Fruit fly (Drosophila melanogaster) whole organism, embryonic: ENCODE data around the gene TMEM216.

Experiments
- Bteb2 ChIP-seq: fragments of 200-800 bp; sonication (Bioruptor generic); optimal IDR thresholded peaks from 2 replicates; lab custom pipeline; 2016; ENCODE audit warnings: missing biosample characterization, missing genetic modification characterization
- CG14710 ChIP-seq: fragments of 200-800 bp; sonication (Bioruptor generic); optimal IDR thresholded peaks from 3 replicates; lab custom pipeline; 2019; ENCODE audit warnings: missing biosample characterization, mild to moderate bottlenecking, missing genetic modification characterization, moderate library complexity
- CG15479 ChIP-seq: fragments of 200-800 bp; sonication (Bioruptor generic); optimal IDR thresholded peaks from 3 replicates; lab custom pipeline; 2019; ENCODE audit warnings: missing biosample characterization, mild to moderate bottlenecking, missing genetic modification characterization, moderate library complexity
- CG17359 ChIP-seq: fragments of 200-800 bp; sonication (Bioruptor generic); optimal IDR thresholded peaks from 3 replicates; lab custom pipeline; 2018; ENCODE audit warnings: missing biosample characterization, mild to moderate bottlenecking, missing genetic modification characterization, moderate library complexity
- CG17802 ChIP-seq: fragments of 200-800 bp; sonication (Bioruptor generic); optimal IDR thresholded peaks from 2 replicates; lab custom pipeline; 2018; ENCODE audit warnings: missing biosample characterization, mild to moderate bottlenecking, missing genetic modification characterization, moderate library complexity
- CG2678 ChIP-seq: fragments of 200-800 bp; sonication (Bioruptor generic); optimal IDR thresholded peaks from 3 replicates; lab custom pipeline; 2019; ENCODE audit warnings: missing biosample characterization, mild to moderate bottlenecking, missing genetic modification characterization, moderate library complexity
- CG30020 ChIP-seq: fragments of 200-800 bp; optimal IDR thresholded peaks from 2 replicates; lab custom pipeline; 2019; ENCODE audit warnings: missing biosample characterization, mild to moderate bottlenecking, missing genetic modification characterization, moderate library complexity
- CG34422 ChIP-seq: fragments of 200-800 bp; sonication (Bioruptor generic); IDR thresholded peaks from 3 replicates; pipeline ENCODE4 v1.3.6; 2022; ENCODE audit warnings: missing biosample characterization, missing genetic modification characterization
- CG4404 ChIP-seq: fragments of 200-800 bp; sonication (Bioruptor generic); IDR thresholded peaks from 2 replicates; pipeline ENCODE4 v1.3.6; 2022; ENCODE audit warnings: missing biosample characterization, missing genetic modification characterization
- CG6765 ChIP-seq: fragments of 200-800 bp; sonication (Bioruptor generic); optimal IDR thresholded peaks from 3 replicates; lab custom pipeline; 2017; ENCODE audit warnings: missing biosample characterization, mild to moderate bottlenecking, missing genetic modification characterization
- CG7357 ChIP-seq: fragments of 200-800 bp; sonication (Bioruptor generic); IDR thresholded peaks from 3 replicates; pipeline ENCODE4 v1.3.6; 2022; ENCODE audit warnings: missing biosample characterization, missing genetic modification characterization
- CG8089 ChIP-seq: fragments of 200-800 bp; sonication (Bioruptor generic); optimal IDR thresholded peaks from 3 replicates; lab custom pipeline; 2016; ENCODE audit warnings: missing biosample characterization, missing genetic modification characterization
- Dfd ChIP-seq, 2 experiments: fragments of >200 bp; optimal IDR thresholded peaks; 2 replicates each; lab custom pipeline; 2017; ENCODE audit warnings: missing biosample characterization in 2 of 2, missing genetic modification characterization in 2 of 2
- Dip3 ChIP-seq: fragments of 200-800 bp; sonication (Bioruptor generic); optimal IDR thresholded peaks from 3 replicates; lab custom pipeline; 2016; ENCODE audit warnings: missing biosample characterization, missing genetic modification characterization
- Elba2 ChIP-seq: fragments of 200-800 bp; sonication (Bioruptor generic); optimal IDR thresholded peaks from 3 replicates; lab custom pipeline; 2016; ENCODE audit warnings: missing biosample characterization, missing genetic modification characterization
- HLHmδ ChIP-seq: fragments of 200-800 bp; sonication (Bioruptor generic); optimal IDR thresholded peaks from 2 replicates; lab custom pipeline; 2018; ENCODE audit warnings: missing biosample characterization, mild to moderate bottlenecking, missing genetic modification characterization, moderate library complexity
- Hr51 ChIP-seq, 2 experiments: fragments of 200-800 bp; sonication (Bioruptor generic); optimal IDR thresholded peaks; 2 replicates in 1 of 2; 3 replicates in 1 of 2; lab custom pipeline; 2016 to 2018; ENCODE audit warnings: missing biosample characterization in 2 of 2, missing genetic modification characterization in 2 of 2, mild to moderate bottlenecking in 1 of 2, moderate library complexity in 1 of 2
- Hsf ChIP-seq: fragments of 200-800 bp; sonication (Bioruptor generic); optimal IDR thresholded peaks from 3 replicates; lab custom pipeline; 2016; ENCODE audit warnings: missing biosample characterization, missing genetic modification characterization
- Jarid2 ChIP-seq: fragments of 200-800 bp; sonication (Bioruptor generic); optimal IDR thresholded peaks from 3 replicates; lab custom pipeline; 2017; ENCODE audit warnings: mild to moderate bottlenecking, missing biosample characterization, missing genetic modification reagents, missing genetic modification characterization
- Lhr ChIP-seq: fragments of 200-800 bp; sonication (Bioruptor generic); optimal IDR thresholded peaks from 3 replicates; lab custom pipeline; 2017; ENCODE audit warnings: mild to moderate bottlenecking, missing biosample characterization, missing genetic modification reagents, missing genetic modification characterization
- Med ChIP-seq: fragments of 200-800 bp; sonication (Bioruptor generic); peaks from one replicate; lab custom pipeline; 2016; ENCODE audit warnings: missing biosample characterization, missing genetic modification characterization, mild to moderate bottlenecking, inconsistent platforms, moderate library complexity
- Myb ChIP-seq: fragments of 200-800 bp; sonication (Bioruptor generic); optimal IDR thresholded peaks from 2 replicates; lab custom pipeline; 2016; ENCODE audit warnings: missing biosample characterization, missing genetic modification characterization
- NK7.1 ChIP-seq: fragments of 200-800 bp; sonication (Bioruptor generic); optimal IDR thresholded peaks from 3 replicates; lab custom pipeline; 2016; ENCODE audit warnings: missing biosample characterization, missing genetic modification characterization
- Oli ChIP-seq: fragments of 200-800 bp; sonication (Bioruptor generic); optimal IDR thresholded peaks from 2 replicates; lab custom pipeline; 2018; ENCODE audit warnings: missing biosample characterization, mild to moderate bottlenecking, missing genetic modification characterization, moderate library complexity
- Optix ChIP-seq: fragments of 200-800 bp; sonication (Bioruptor generic); IDR thresholded peaks from 3 replicates; pipeline ENCODE4 v1.3.6; 2022; ENCODE audit warnings: missing biosample characterization, missing genetic modification characterization
- Side ChIP-seq: fragments of 200-800 bp; sonication (Bioruptor generic); optimal IDR thresholded peaks from 2 replicates; lab custom pipeline; 2016; ENCODE audit warnings: missing biosample characterization, missing genetic modification characterization
- Six4 ChIP-seq: fragments of 200-800 bp; sonication (Bioruptor generic); optimal IDR thresholded peaks from 2 replicates; lab custom pipeline; 2016; ENCODE audit warnings: missing biosample characterization, missing genetic modification characterization
- Taf1 ChIP-seq: fragments of 200-800 bp; sonication (Bioruptor generic); IDR thresholded peaks from 2 replicates; pipeline ENCODE4 v1.3.6; 2022; ENCODE audit warnings: missing biosample characterization, missing genetic modification characterization
- Vsx1 ChIP-seq: fragments of 200-800 bp; sonication (Bioruptor generic); optimal IDR thresholded peaks from 2 replicates; lab custom pipeline; 2017; ENCODE audit warnings: missing biosample characterization, mild to moderate bottlenecking, missing genetic modification characterization, missing genetic modification reagents
- Xrp1 ChIP-seq: fragments of 200-800 bp; sonication (Bioruptor generic); IDR thresholded peaks from 2 replicates; pipeline ENCODE4 v1.3.6; 2022; ENCODE audit warnings: missing biosample characterization, missing genetic modification characterization
- ara ChIP-seq: fragments of 200-800 bp; sonication (Bioruptor generic); IDR thresholded peaks from 2 replicates; pipeline ENCODE4 v1.3.6; 2022; ENCODE audit warnings: missing biosample characterization, missing genetic modification characterization
- cas ChIP-seq: fragments of 200-800 bp; sonication (Bioruptor generic); IDR thresholded peaks from 2 replicates; pipeline ENCODE4 v1.3.6; 2022; ENCODE audit warnings: missing biosample characterization, missing genetic modification characterization
- crp ChIP-seq, 2 experiments: fragments of 200-800 bp; sonication (Bioruptor generic); optimal IDR thresholded peaks; 2 replicates in 1 of 2; 3 replicates in 1 of 2; lab custom pipeline; 2017; ENCODE audit warnings: missing biosample characterization in 2 of 2, missing genetic modification characterization in 2 of 2, mild to moderate bottlenecking in 1 of 2, moderate library complexity in 1 of 2
- cwo ChIP-seq: fragments of 200-800 bp; sonication (Bioruptor generic); optimal IDR thresholded peaks from 3 replicates; lab custom pipeline; 2017; ENCODE audit warnings: missing biosample characterization, missing genetic modification characterization, mild to moderate bottlenecking, moderate library complexity, missing genetic modification reagents
- danr ChIP-seq: fragments of 200-800 bp; sonication (Bioruptor generic); IDR thresholded peaks from 2 replicates; pipeline ENCODE4 v1.3.6; 2022; ENCODE audit warnings: missing biosample characterization, missing genetic modification characterization
- dm ChIP-seq: fragments of 200-800 bp; sonication (Bioruptor generic); optimal IDR thresholded peaks from 3 replicates; lab custom pipeline; 2016; ENCODE audit warnings: missing biosample characterization, missing genetic modification characterization
- dpn ChIP-seq, 2 experiments: fragments of 200-800 bp; sonication (Bioruptor generic); optimal IDR thresholded peaks; 3 replicates each; lab custom pipeline; 2016; ENCODE audit warnings: missing biosample characterization in 2 of 2, missing genetic modification characterization in 2 of 2
- fd96Cb ChIP-seq: fragments of 200-800 bp; sonication (Bioruptor generic); optimal IDR thresholded peaks from 2 replicates; lab custom pipeline; 2018; ENCODE audit warnings: missing biosample characterization, mild to moderate bottlenecking, missing genetic modification characterization, moderate library complexity
- grau ChIP-seq: fragments of 200-800 bp; optimal IDR thresholded peaks from 3 replicates; lab custom pipeline; 2019; ENCODE audit warnings: missing biosample characterization, mild to moderate bottlenecking, missing genetic modification characterization, moderate library complexity
- gsb ChIP-seq: fragments of 200-800 bp; sonication (Bioruptor generic); IDR thresholded peaks from 2 replicates; pipeline ENCODE4 v1.3.6; 2022; ENCODE audit warnings: missing biosample characterization, missing genetic modification characterization
- lmd ChIP-seq: fragments of 200-800 bp; sonication (Bioruptor generic); IDR thresholded peaks from 2 replicates; pipeline ENCODE4 v1.3.6; 2022; ENCODE audit warnings: missing biosample characterization, missing genetic modification characterization
- lov ChIP-seq, 2 experiments: fragments of 200-800 bp in 1 of 2; fragments of >200 bp in 1 of 2; sonication (Bioruptor generic) in 1 of 2; IDR thresholded peaks in 1 of 2; optimal IDR thresholded peaks in 1 of 2; 2 replicates in 1 of 2; 3 replicates in 1 of 2; pipeline versions ENCODE4 v1.3.6 to Lab custom; 2017 to 2022; ENCODE audit warnings: missing biosample characterization in 1 of 2, missing genetic modification characterization in 1 of 2
- mirr ChIP-seq: fragments of 200-800 bp; sonication (Bioruptor generic); optimal IDR thresholded peaks from 3 replicates; lab custom pipeline; 2018; ENCODE audit warnings: missing biosample characterization, mild to moderate bottlenecking, missing genetic modification characterization
- nerfin-1 ChIP-seq: fragments of 200-800 bp; sonication (Bioruptor generic); optimal IDR thresholded peaks from 3 replicates; lab custom pipeline; 2019; ENCODE audit warnings: missing biosample characterization, mild to moderate bottlenecking, missing genetic modification characterization, moderate library complexity
- org-1 ChIP-seq: fragments of 200-800 bp; sonication (Bioruptor generic); optimal IDR thresholded peaks from 2 replicates; lab custom pipeline; 2017; ENCODE audit warnings: missing biosample characterization, missing genetic modification characterization
- pfk ChIP-seq: fragments of 200-800 bp; sonication (Bioruptor generic); optimal IDR thresholded peaks from 2 replicates; lab custom pipeline; 2018; ENCODE audit warnings: missing biosample characterization, mild to moderate bottlenecking, missing genetic modification characterization, moderate library complexity
- ranshi ChIP-seq: fragments of 200-800 bp; sonication (Bioruptor generic); IDR thresholded peaks from 2 replicates; pipeline ENCODE4 v1.3.6; 2022; ENCODE audit warnings: missing biosample characterization, missing genetic modification characterization
- so ChIP-seq: fragments of 200-800 bp; sonication (Bioruptor generic); IDR thresholded peaks from 3 replicates; pipeline ENCODE4 v1.3.6; 2022; ENCODE audit warnings: missing biosample characterization, missing genetic modification characterization
- toy ChIP-seq: fragments of 200-800 bp; sonication (Bioruptor generic); IDR thresholded peaks from 2 replicates; pipeline ENCODE4 v1.3.6; 2022; ENCODE audit warnings: missing biosample characterization, missing genetic modification characterization
- wek ChIP-seq: fragments of 200-800 bp; sonication (Bioruptor generic); optimal IDR thresholded peaks from 3 replicates; lab custom pipeline; 2018; ENCODE audit warnings: missing biosample characterization, mild to moderate bottlenecking, missing genetic modification characterization, moderate library complexity

Gene TMEM216

dm6 chr3R:8676560-8677000 is 39.5 kb upstream of the TMEM216 start, which contains the start of the genes Unc50, CG11755 and CG8043 (continued):
- TF ChIP-seq CG17359 (tag; lab: Kevin White, UChicago): peak; percentile 68
- TF ChIP-seq nerfin-1 (tag; lab: Kevin White, UChicago): peak; percentile 77
- peak; percentile 78 for TF ChIP-seq CG4404 (GFP tag; lab: Robert Waterston, UW)
- TF ChIP-seq Oli (tag; lab: Kevin White, UChicago): peak; percentile 64
- TF ChIP-seq CG6765 (GFP tag; lab: Kevin White, UChicago): peak; percentile 11
- TF ChIP-seq CG2678 (tag; lab: Kevin White, UChicago): peak; percentile 82
- peak in 1 of 2 experiments; percentile 64 for TF ChIP-seq Hr51 (GFP tag; optimal IDR thresholded peaks at IDR 0.05; lab: Kevin White, UChicago)
- no peak for TF ChIP-seq lov (optimal IDR thresholded peaks at IDR 0.05; lab: Kevin White, UChicago)
- TF ChIP-seq lov (GFP tag; IDR thresholded peaks at IDR 0.05; lab: Robert Waterston, UW): 0 out of 3 replicates have a peak, but pooled peaks have one; percentile 11
- TF ChIP-seq so (GFP tag; lab: Robert Waterston, UW): peak; percentile 55; the same call in 1 of the 3 replicates
- TF ChIP-seq Vsx1 (GFP tag; lab: Kevin White, UChicago): no peak
- no peak for TF ChIP-seq HLHmδ (GFP tag; lab: Kevin White, UChicago)
- TF ChIP-seq grau (tag; lab: Kevin White, UChicago): peak; percentile 84
- peak; percentile 89 for TF ChIP-seq CG14710 (tag; lab: Kevin White, UChicago)
- TF ChIP-seq dpn (GFP tag; optimal IDR thresholded peaks at IDR 0.05; lab: Kevin White, UChicago): peak; percentile 78 to 84
- TF ChIP-seq CG8089 (GFP tag; lab: Kevin White, UChicago): peak; percentile 47
- peak; percentile 58 for TF ChIP-seq Lhr (GFP tag; lab: Kevin White, UChicago)
- TF ChIP-seq Taf1 (GFP tag; lab: Robert Waterston, UW): peak; percentile 72
- TF ChIP-seq crp (GFP tag; optimal IDR thresholded peaks at IDR 0.05; lab: Kevin White, UChicago): peak; percentile 94 to 98
- TF ChIP-seq Elba2 (GFP tag; lab: Kevin White, UChicago): no peak
- peak; percentile 82 for TF ChIP-seq Xrp1 (GFP tag; lab: Robert Waterston, UW)
- TF ChIP-seq Myb (GFP tag; lab: Kevin White, UChicago): peak; percentile 49
- TF ChIP-seq Optix: peak; percentile 45; the same call in 1 of the 3 replicates
- no peak for TF ChIP-seq pfk
- TF ChIP-seq CG15479: no peak
- TF ChIP-seq fd96Cb: peak; percentile 66
- no peak for TF ChIP-seq Jarid2
- TF ChIP-seq CG7357 (GFP tag; lab: Robert Waterston, UW): peak; percentile 45; the same call in 1 of the 3 replicates
- TF ChIP-seq Six4 (GFP tag; lab: Kevin White, UChicago): peak; percentile 57
- peak; percentile 56 for TF ChIP-seq Side (GFP tag; lab: Kevin White, UChicago)
- TF ChIP-seq CG30020 (tag; lab: Kevin White, UChicago): peak; percentile 74
- no peak for TF ChIP-seq org-1
- TF ChIP-seq Dfd (GFP tag; optimal IDR thresholded peaks at IDR 0.05; lab: Kevin White, UChicago): no peak
- TF ChIP-seq CG17802: no peak
- TF ChIP-seq wek (GFP tag; lab: Kevin White, UChicago): no peak
- no peak for TF ChIP-seq dm (GFP tag; lab: Kevin White, UChicago)
- peak; percentile 88 for TF ChIP-seq Hsf
- 0 out of 2 replicates have a peak, but pooled peaks have one; percentile 33 for TF ChIP-seq ara (GFP tag; lab: Robert Waterston, UW)
- TF ChIP-seq Med (GFP tag; lab: Kevin White, UChicago): peak; percentile 95
- TF ChIP-seq mirr (GFP tag; lab: Kevin White, UChicago): peak; percentile 66
- TF ChIP-seq NK7.1 (GFP tag; lab: Kevin White, UChicago): peak; percentile 25
- TF ChIP-seq Bteb2 (GFP tag; lab: Kevin White, UChicago): peak; percentile 53
- peak; percentile 76 for TF ChIP-seq cas (GFP tag; lab: Robert Waterston, UW)
- no peak for TF ChIP-seq toy (GFP tag; lab: Robert Waterston, UW)
- peak; percentile 53; the same call in 1 of the 2 replicates for TF ChIP-seq danr (GFP tag; lab: Robert Waterston, UW)
- TF ChIP-seq CG34422 (GFP tag; lab: Robert Waterston, UW): no peak
- peak; percentile 62; the same call in 1 of the 2 replicates for TF ChIP-seq ranshi
- TF ChIP-seq lmd (GFP tag; lab: Robert Waterston, UW): peak; percentile 82
- peak; percentile 66 for TF ChIP-seq Dip3 (GFP tag; lab: Kevin White, UChicago)
- no peak for TF ChIP-seq gsb (GFP tag; lab: Robert Waterston, UW)
- TF ChIP-seq cwo (GFP tag; lab: Kevin White, UChicago): peak; percentile 49
